Worm (Caenorhabditis elegans): Measurements from ENCODE around the gene R05A10.3.

Gene R05A10.3

ce11 chrIV:14133400-14133799 is 42.9 kb downstream of the R05A10.3 start:
- no peak for TF ChIP-seq ztf-4 (tag; optimal IDR thresholded peaks at IDR 0.05)
- no peak for TF ChIP-seq lin-35 (GFP tag; optimal IDR thresholded peaks at IDR 0.05)
- TF ChIP-seq lir-3 (tag; optimal IDR thresholded peaks at IDR 0.05; ENCODE audit: poor library complexity): no peak
- no peak for TF ChIP-seq pag-3 (tag; optimal IDR thresholded peaks at IDR 0.05; ENCODE audit: borderline replicate concordance, insufficient read depth)
- no peak for TF ChIP-seq ces-1 (GFP tag; optimal IDR thresholded peaks at IDR 0.05)
- TF ChIP-seq snu-23 (GFP tag; optimal IDR thresholded peaks at IDR 0.05): no peak
- TF ChIP-seq mab-9 (GFP tag; IDR thresholded peaks at IDR 0.05): no peak
- no peak for TF ChIP-seq unc-62 (GFP tag; optimal IDR thresholded peaks at IDR 0.05)
- no peak for TF ChIP-seq F16B12.6 (tag; optimal IDR thresholded peaks at IDR 0.05)
- no peak for TF ChIP-seq mdl-1 (tag; optimal IDR thresholded peaks at IDR 0.05)
- no peak for TF ChIP-seq nhr-28 (tag; optimal IDR thresholded peaks at IDR 0.05)
- no peak for TF ChIP-seq nhr-84 (tag; optimal IDR thresholded peaks at IDR 0.05)
- no peak for TF ChIP-seq rnt-1 (tag; optimal IDR thresholded peaks at IDR 0.05)
- TF ChIP-seq nhr-12 (tag; optimal IDR thresholded peaks at IDR 0.05): no peak
- no peak for TF ChIP-seq ceh-63 (GFP tag; optimal IDR thresholded peaks at IDR 0.05)
- TF ChIP-seq hlh-4 (tag; optimal IDR thresholded peaks at IDR 0.05): no peak
- no peak for TF ChIP-seq isw-1 (GFP tag; IDR thresholded peaks at IDR 0.05)

- TF ChIP-seq nhr-77 (tag; optimal IDR thresholded peaks at IDR 0.05): no peak
- TF ChIP-seq fos-1 (tag; optimal IDR thresholded peaks at IDR 0.05): no peak
- TF ChIP-seq nhr-90 (tag; optimal IDR thresholded peaks at IDR 0.05; ENCODE audit: poor library complexity): no peak
- TF ChIP-seq unc-130 (tag; optimal IDR thresholded peaks at IDR 0.05): no peak
- TF ChIP-seq unc-62 (GFP tag; optimal IDR thresholded peaks at IDR 0.05): no peak
- TF ChIP-seq unc-86 (tag; optimal IDR thresholded peaks at IDR 0.05): no peak
- no peak for TF ChIP-seq ceh-90 (tag; optimal IDR thresholded peaks at IDR 0.05)
- no peak for TF ChIP-seq nhr-47 (tag; optimal IDR thresholded peaks at IDR 0.05)
- no peak for TF ChIP-seq nhr-19 (GFP tag; conservative IDR thresholded peaks at IDR 0.05)
- no peak for TF ChIP-seq nhr-28 (tag; optimal IDR thresholded peaks at IDR 0.05)
- no peak for TF ChIP-seq elt-2 (tag; optimal IDR thresholded peaks at IDR 0.05)
- no peak for TF ChIP-seq xbp-1 (tag; optimal IDR thresholded peaks at IDR 0.05)
- TF ChIP-seq alr-1 (tag; optimal IDR thresholded peaks at IDR 0.05; ENCODE audit: borderline replicate concordance): no peak
- TF ChIP-seq aha-1 (tag; optimal IDR thresholded peaks at IDR 0.05): no peak
- TF ChIP-seq grh-1 (GFP tag; IDR thresholded peaks at IDR 0.05): no peak
- no peak for TF ChIP-seq unc-30 (tag; optimal IDR thresholded peaks at IDR 0.05)
- no peak for TF ChIP-seq lin-14 (GFP tag; optimal IDR thresholded peaks at IDR 0.05)
- TF ChIP-seq nhr-76 (tag; optimal IDR thresholded peaks at IDR 0.05): no peak
- no peak for TF ChIP-seq nhr-12 (tag; optimal IDR thresholded peaks at IDR 0.05)
Measured at ce11 chrIV:14131770-14132169, 44.5 kb downstream of the R05A10.3 start, which contains the start of gene srz-59. Gene srz-59 (plus strand): TSS chrIV:14132070.

- no peak for TF ChIP-seq pax-3 (tag; optimal IDR thresholded peaks at IDR 0.05)
- no peak for TF ChIP-seq ztf-4 (tag; optimal IDR thresholded peaks at IDR 0.05)
- TF ChIP-seq ceh-63 (GFP tag; optimal IDR thresholded peaks at IDR 0.05): no peak
- TF ChIP-seq unc-130 (tag; optimal IDR thresholded peaks at IDR 0.05): no peak
- TF ChIP-seq snpc-4 (tag; optimal IDR thresholded peaks at IDR 0.05): no peak
- TF ChIP-seq ama-1 (optimal IDR thresholded peaks at IDR 0.05): no peak
- no peak for TF ChIP-seq C16A3.4 (tag; optimal IDR thresholded peaks at IDR 0.05)
Measured at ce11 chrIV:14129091-14129490, 47.2 kb downstream of the R05A10.3 start, which contains the start of gene srz-42. Gene srz-42 (plus strand): TSS chrIV:14129391.

Measured in whole organism, L1 larva.